Fruit fly (Drosophila melanogaster): ENCODE results near the gene Fife.

The Fife gene

dm6 chr3L:2634929-2635799, 76.3 kb downstream of the Fife start (continued):
- peak; percentile 76 for TF ChIP-seq achi (GFP tag; optimal IDR thresholded peaks at IDR 0.05)
- no peak for TF ChIP-seq CG8119 (GFP tag; IDR thresholded peaks at IDR 0.05)
- peak; percentile 67 for TF ChIP-seq CG8632 (GFP tag; optimal IDR thresholded peaks at IDR 0.05)
- peak; percentile 73 for TF ChIP-seq CG9139 (GFP tag; optimal IDR thresholded peaks at IDR 0.05)
- TF ChIP-seq Eip78C (GFP tag): peak; percentile 94
- TF ChIP-seq Hr38 (GFP tag; optimal IDR thresholded peaks at IDR 0.05): no peak
- peak; percentile 58 for TF ChIP-seq Hr4 (GFP tag; optimal IDR thresholded peaks at IDR 0.05)
- TF ChIP-seq dsx (GFP tag; optimal IDR thresholded peaks at IDR 0.05; ENCODE audit: poor library complexity, severe bottlenecking): peak; percentile 29
- no peak for TF ChIP-seq Lpt (GFP tag; optimal IDR thresholded peaks at IDR 0.05)
- TF ChIP-seq spab (GFP tag; optimal IDR thresholded peaks at IDR 0.05): peak; percentile 16
- peak; percentile 85 for TF ChIP-seq CG6808 (GFP tag; optimal IDR thresholded peaks at IDR 0.05)
- TF ChIP-seq CG4318 (GFP tag; optimal IDR thresholded peaks at IDR 0.05): no peak
- TF ChIP-seq fd85E (GFP tag; optimal IDR thresholded peaks at IDR 0.05): peak; percentile 64
- TF ChIP-seq CG31627 (GFP tag; optimal IDR thresholded peaks at IDR 0.05): peak; percentile 82
- no peak for TF ChIP-seq CG6276 (GFP tag; optimal IDR thresholded peaks at IDR 0.05)
- peak; percentile 84 for TF ChIP-seq lz (GFP tag; optimal IDR thresholded peaks at IDR 0.05)
- TF ChIP-seq acj6 (GFP tag; optimal IDR thresholded peaks at IDR 0.05): peak; percentile 81
- peak; percentile 59 to 67 for TF ChIP-seq salr (GFP tag; optimal IDR thresholded peaks at IDR 0.05)
- peak; percentile 79 for TF ChIP-seq fkh (GFP tag; optimal IDR thresholded peaks at IDR 0.05)
- peak; percentile 46 for TF ChIP-seq CG11762 (GFP tag; optimal IDR thresholded peaks at IDR 0.05; ENCODE audit: insufficient read depth)
- peak; percentile 34 for TF ChIP-seq CG32006 (GFP tag; optimal IDR thresholded peaks at IDR 0.05)
- TF ChIP-seq Hr39 (GFP tag; optimal IDR thresholded peaks at IDR 0.05): peak; percentile 67
- peak; percentile 52 for TF ChIP-seq fd59A (GFP tag; optimal IDR thresholded peaks at IDR 0.05)
- peak; percentile 87 for TF ChIP-seq Met (GFP tag; optimal IDR thresholded peaks at IDR 0.05)
- peak; percentile 61 for TF ChIP-seq CG7368 (GFP tag; optimal IDR thresholded peaks at IDR 0.05)
- TF ChIP-seq Ets21C (GFP tag; optimal IDR thresholded peaks at IDR 0.05): peak; percentile 68
- TF ChIP-seq pdm3 (GFP tag; optimal IDR thresholded peaks at IDR 0.05): peak; percentile 77
- peak; percentile 59 for TF ChIP-seq CG10669 (GFP tag; optimal IDR thresholded peaks at IDR 0.05)
- TF ChIP-seq CG10631 (GFP tag; optimal IDR thresholded peaks at IDR 0.05): peak; percentile 38
- TF ChIP-seq Eip93F (GFP tag; optimal IDR thresholded peaks at IDR 0.05): no peak
- peak; percentile 80 for TF ChIP-seq net (GFP tag; optimal IDR thresholded peaks at IDR 0.05)
- peak; percentile 67 for TF ChIP-seq Blimp-1 (GFP tag; optimal IDR thresholded peaks at IDR 0.05)
- TF ChIP-seq esn (GFP tag; optimal IDR thresholded peaks at IDR 0.05): peak; percentile 88

- peak; percentile 9 for TF ChIP-seq CG1621 (tag; optimal IDR thresholded peaks at IDR 0.05)
- TF ChIP-seq Smox (GFP tag; optimal IDR thresholded peaks at IDR 0.05): no peak
- TF ChIP-seq eg (GFP tag; IDR thresholded peaks at IDR 0.05): 0 out of 3 replicates have a peak, but pooled peaks have one; percentile 26
- no peak for TF ChIP-seq Hr39 (GFP tag; optimal IDR thresholded peaks at IDR 0.05)
- TF ChIP-seq CG6163 (GFP tag; IDR thresholded peaks at IDR 0.05): peak; percentile 72
- TF ChIP-seq CG15336 (GFP tag; IDR thresholded peaks at IDR 0.05): peak; percentile 45; the same call in 1 of the 2 replicates
- TF ChIP-seq CG3919 (GFP tag; optimal IDR thresholded peaks at IDR 0.05): peak; percentile 15
- TF ChIP-seq net (GFP tag; optimal IDR thresholded peaks at IDR 0.05): peak; percentile 12
- no peak for TF ChIP-seq CG11902 (GFP tag; optimal IDR thresholded peaks at IDR 0.05)
Measured at dm6 chr3L:2632763-2633100, 78.8 kb downstream of the Fife start.

All from whole organism, prepupa.